Worm (Caenorhabditis elegans): ENCODE results near the gene eif-2D.

DNA sequence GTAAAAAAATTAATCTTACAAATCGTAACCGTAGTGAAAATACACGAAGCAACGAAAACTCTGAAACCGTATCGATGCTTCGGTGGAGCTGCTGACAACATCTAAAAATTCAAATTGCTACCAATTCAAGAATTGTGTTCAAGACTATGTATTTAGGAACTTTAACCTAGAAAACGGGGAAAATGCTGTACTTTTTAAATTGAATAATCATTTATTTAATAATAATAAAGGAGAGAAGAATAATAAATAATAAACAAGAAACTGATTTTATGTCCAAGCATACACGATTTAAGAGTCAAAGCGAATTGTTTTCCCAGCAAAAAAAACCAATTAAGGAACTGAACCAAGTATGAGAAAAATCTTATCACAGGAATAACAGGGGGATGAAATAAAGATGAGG, 21.9 kb upstream of the eif-2D start, which contains the start of gene C25H3.17:
- TF ChIP-seq cog-1 (tag; optimal IDR thresholded peaks at IDR 0.05): no peak
- no peak for TF ChIP-seq ref-1 (GFP tag; conservative IDR thresholded peaks at IDR 0.05)
- no peak for TF ChIP-seq ztf-23 (GFP tag; IDR thresholded peaks at IDR 0.05)
- TF ChIP-seq klf-2 (GFP tag; conservative IDR thresholded peaks at IDR 0.05): no peak
- no peak for TF ChIP-seq ztf-29 (GFP tag; IDR thresholded peaks at IDR 0.05)
- TF ChIP-seq med-1 (GFP tag; optimal IDR thresholded peaks at IDR 0.05; ENCODE audit: insufficient read depth): no peak
- TF ChIP-seq flt-1 (GFP tag; IDR thresholded peaks at IDR 0.05): no peak
- TF ChIP-seq T22C8.4 (GFP tag; IDR thresholded peaks at IDR 0.05): no peak
